Fruit fly (Drosophila melanogaster): Measurements from ENCODE around the gene CG8891.
A peak's percentile ranks its signal among the peaks of the same experiment; 100 is the strongest.

CG8891 gene

DNA sequence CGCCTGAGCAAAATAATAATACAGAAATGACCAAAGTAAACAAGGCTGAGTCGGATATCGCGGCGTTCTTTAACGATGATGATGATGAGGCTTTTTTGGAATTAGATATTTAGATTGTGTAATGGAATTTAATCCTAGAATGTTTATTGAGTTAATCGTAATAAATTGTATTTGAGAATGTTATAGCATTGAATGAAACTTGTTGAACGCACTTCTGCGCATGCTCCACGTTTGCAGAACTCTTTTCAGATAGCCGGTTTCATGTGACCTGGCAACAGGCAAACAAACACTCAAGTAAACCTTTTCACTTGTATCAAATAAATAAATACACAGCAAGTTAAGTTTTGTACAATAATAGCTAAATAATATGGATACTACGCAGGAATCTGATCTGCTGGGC is 21.1 kb downstream of the CG8891 start, which contains the start of gene CG34124:
CG34124 (plus strand) TSS at position 301 of the 400 bp plus-strand sequence.
- TF ChIP-seq fru (GFP tag; optimal IDR thresholded peaks at IDR 0.05) (no peak), pan (optimal IDR thresholded peaks at IDR 0.05) (no peak), dl (GFP tag; optimal IDR thresholded peaks at IDR 0.05; ENCODE audit: insufficient read depth in 1 of 2, partially characterized antibody in 2 of 2) (no peak), Hr83 (GFP tag; optimal IDR thresholded peaks at IDR 0.05; ENCODE audit: poor library complexity, severe bottlenecking) (no peak)

DNA sequence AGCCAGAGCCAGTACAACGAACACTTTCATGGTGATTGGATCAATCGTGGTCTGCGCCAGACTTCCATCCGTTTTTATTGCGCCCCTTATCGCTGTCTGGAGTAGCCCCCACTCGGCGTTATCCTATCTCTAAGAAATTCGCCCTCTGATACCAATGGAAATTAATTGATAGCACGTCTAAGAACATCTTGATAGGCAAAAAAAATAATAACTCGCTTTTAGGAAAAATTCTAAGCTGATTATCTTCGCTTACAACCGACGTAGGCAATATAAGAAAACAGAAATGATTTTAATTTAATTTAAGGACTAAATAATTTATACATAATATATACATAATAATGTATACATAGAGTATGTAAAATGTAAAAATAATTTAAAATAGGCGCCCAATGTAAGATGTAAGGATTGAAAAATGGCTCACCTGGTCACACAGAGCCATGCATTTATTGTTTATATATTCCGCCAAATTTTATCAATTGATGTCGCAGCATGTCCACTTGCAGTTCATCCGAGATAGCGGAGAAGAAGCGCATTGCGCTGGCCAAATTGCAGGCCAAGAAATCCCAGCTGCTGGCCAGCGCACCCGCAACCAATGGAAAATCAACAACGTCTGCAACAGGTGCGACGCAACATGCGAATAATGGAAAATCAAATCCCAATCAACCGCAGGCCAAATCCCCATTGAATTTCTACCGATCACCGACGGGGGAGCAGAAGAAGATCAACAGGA is 23.9 kb downstream of the CG8891 start, which contains the start of the genes Jon25Bi and Marcal1:
Jon25Bi (minus strand) TSS at position 51 of the 730 bp plus-strand sequence.
Marcal1 (plus strand) TSS at position 416 of the 730 bp plus-strand sequence.
- TF ChIP-seq br (GFP tag; optimal IDR thresholded peaks at IDR 0.05) (no peak), dmrt93B (GFP tag; optimal IDR thresholded peaks at IDR 0.05) (no peak), GATAd (GFP tag; optimal IDR thresholded peaks at IDR 0.05) (no peak), Vsx2 (GFP tag; optimal IDR thresholded peaks at IDR 0.05; ENCODE audit: partially characterized antibody) (no peak), Rel (GFP tag; optimal IDR thresholded peaks at IDR 0.05) (no peak), Rel (tag; optimal IDR thresholded peaks at IDR 0.05) (no peak), Dif (GFP tag; optimal IDR thresholded peaks at IDR 0.05; ENCODE audit: partially characterized antibody) (no peak), Abd-B (GFP tag; optimal IDR thresholded peaks at IDR 0.05) (no peak), Mio (GFP tag; optimal IDR thresholded peaks at IDR 0.05) (no peak), N (GFP tag; optimal IDR thresholded peaks at IDR 0.05) (no peak), Hr78 (GFP tag; optimal IDR thresholded peaks at IDR 0.05) (no peak), woc (GFP tag; optimal IDR thresholded peaks at IDR 0.05) (no peak), brk (GFP tag; optimal IDR thresholded peaks at IDR 0.05) (no peak), OdsH (GFP tag; optimal IDR thresholded peaks at IDR 0.05) (no peak), dl (GFP tag; optimal IDR thresholded peaks at IDR 0.05; ENCODE audit: insufficient read depth in 1 of 2, partially characterized antibody in 2 of 2) (no peak)

- no peak for TF ChIP-seq Myc (optimal IDR thresholded peaks at IDR 0.05)
- TF ChIP-seq h (GFP tag; optimal IDR thresholded peaks at IDR 0.05), result peak; percentile 60
Observed at dm6 chr2L:4953086-4953570, 26.1 kb downstream of the CG8891 start, which contains the start of gene Jon25Bii. Gene Jon25Bii (minus strand): TSS chr2L:4953136.

DNA sequence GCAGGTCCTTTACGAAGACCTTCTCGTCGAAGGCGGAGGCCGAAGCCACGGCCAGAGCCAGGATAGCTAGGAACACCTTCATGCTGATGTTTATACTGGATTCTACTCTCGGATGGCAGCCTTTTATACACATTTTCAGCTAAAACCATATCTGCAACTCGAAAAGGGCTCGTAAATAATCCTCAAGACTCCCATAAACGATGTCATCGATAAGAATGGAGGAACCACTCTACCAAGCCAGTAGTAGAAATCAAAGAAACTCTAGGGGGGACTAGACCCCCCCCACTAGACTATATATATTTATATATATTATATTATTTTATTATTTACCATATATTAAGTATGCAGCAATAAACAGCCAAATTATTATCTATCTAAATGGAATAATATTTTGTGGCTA is 28.5 kb downstream of the CG8891 start, which contains the start of gene Jon25Biii:
Jon25Biii (minus strand) TSS at position 101 of the 400 bp plus-strand sequence.
- TF ChIP-seq h (GFP tag; optimal IDR thresholded peaks at IDR 0.05), result no peak
- TF ChIP-seq Dfd (GFP tag; optimal IDR thresholded peaks at IDR 0.05), result no peak

- TF ChIP-seq Myc (optimal IDR thresholded peaks at IDR 0.05), result peak; percentile 10
- no peak for TF ChIP-seq Mio (GFP tag; optimal IDR thresholded peaks at IDR 0.05)
Observed at dm6 chr2L:4949453-4950045, 29.6 kb downstream of the CG8891 start, which contains the start of gene jet. Gene jet (minus strand): TSS chr2L:4949784.

- peak; percentile 90 for TF ChIP-seq sage (GFP tag; optimal IDR thresholded peaks at IDR 0.05)
- TF ChIP-seq rgr (GFP tag; optimal IDR thresholded peaks at IDR 0.05), result peak; percentile 98
- TF ChIP-seq dmrt93B (GFP tag; optimal IDR thresholded peaks at IDR 0.05), result peak; percentile 95
- no peak for TF ChIP-seq Hr78 (GFP tag; optimal IDR thresholded peaks at IDR 0.05)
- peak; percentile 99 for TF ChIP-seq HLH106 (tag; optimal IDR thresholded peaks at IDR 0.05)
- TF ChIP-seq Rel (GFP tag; optimal IDR thresholded peaks at IDR 0.05), result peak; percentile 46
- peak; percentile 88 for TF ChIP-seq Rel (tag; optimal IDR thresholded peaks at IDR 0.05)
- TF ChIP-seq Mio (GFP tag; optimal IDR thresholded peaks at IDR 0.05), result peak; percentile 49
- TF ChIP-seq fru (GFP tag; optimal IDR thresholded peaks at IDR 0.05), result peak; percentile 95
- TF ChIP-seq Myc (optimal IDR thresholded peaks at IDR 0.05), result peak; percentile 39
- TF ChIP-seq Hnf4 (GFP tag; optimal IDR thresholded peaks at IDR 0.05), result peak; percentile 93
- no peak for TF ChIP-seq dl (GFP tag; optimal IDR thresholded peaks at IDR 0.05; ENCODE audit: insufficient read depth in 1 of 2, partially characterized antibody in 2 of 2)
- peak; percentile 96 for TF ChIP-seq brk (GFP tag; optimal IDR thresholded peaks at IDR 0.05)
- TF ChIP-seq br (GFP tag; optimal IDR thresholded peaks at IDR 0.05), result peak; percentile 94
- no peak for TF ChIP-seq lola (GFP tag; optimal IDR thresholded peaks at IDR 0.05)
- no peak for TF ChIP-seq N (GFP tag; optimal IDR thresholded peaks at IDR 0.05)
- no peak for TF ChIP-seq usp (GFP tag; optimal IDR thresholded peaks at IDR 0.05)
- no peak for TF ChIP-seq tai (GFP tag; optimal IDR thresholded peaks at IDR 0.05)
- TF ChIP-seq h (GFP tag; optimal IDR thresholded peaks at IDR 0.05), result peak; percentile 97
- no peak for TF ChIP-seq Dif (GFP tag; optimal IDR thresholded peaks at IDR 0.05; ENCODE audit: partially characterized antibody)
- TF ChIP-seq psq (GFP tag; optimal IDR thresholded peaks at IDR 0.05), result peak; percentile 94
- peak; percentile 44 for TF ChIP-seq Hr83 (GFP tag; optimal IDR thresholded peaks at IDR 0.05; ENCODE audit: poor library complexity, severe bottlenecking)
- TF ChIP-seq ey (GFP tag; optimal IDR thresholded peaks at IDR 0.05), result peak; percentile 92
- TF ChIP-seq jim (GFP tag; optimal IDR thresholded peaks at IDR 0.05), result no peak
- TF ChIP-seq Jra (GFP tag; optimal IDR thresholded peaks at IDR 0.05), result peak; percentile 90
- peak; percentile 95 for TF ChIP-seq sv (GFP tag; optimal IDR thresholded peaks at IDR 0.05)
- peak; percentile 85 for TF ChIP-seq GATAd (GFP tag; optimal IDR thresholded peaks at IDR 0.05)
- TF ChIP-seq CrebA (GFP tag; optimal IDR thresholded peaks at IDR 0.05; ENCODE audit: borderline replicate concordance), result no peak
- peak; percentile 70 for TF ChIP-seq CG32264 (GFP tag; optimal IDR thresholded peaks at IDR 0.05)
- TF ChIP-seq Dfd (GFP tag; optimal IDR thresholded peaks at IDR 0.05), result no peak
Observed at dm6 chr2L:4945300-4945699, 33.9 kb downstream of the CG8891 start, which contains the start of the genes mRpL24 and betaggt-I. Gene mRpL24 (minus strand): TSS chr2L:4945361. Gene betaggt-I (plus strand): TSS chr2L:4945579.
